Fruit fly (Drosophila melanogaster) whole organism, wandering third instar larva: Measurements from ENCODE around the gene Snx21.

Experiments
- Dfd ChIP-seq: fragments of >200 bp; optimal IDR thresholded peaks from 2 replicates; lab custom pipeline; 2017; ENCODE audit warnings: missing biosample characterization, missing genetic modification characterization
- Hr78 ChIP-seq: fragments of >200 bp; optimal IDR thresholded peaks from 2 replicates; lab custom pipeline; 2017; ENCODE audit warnings: missing biosample characterization, missing genetic modification characterization
- N ChIP-seq: fragments of >200 bp; optimal IDR thresholded peaks from 2 replicates; lab custom pipeline; 2018; ENCODE audit warnings: missing biosample characterization, missing external identifiers, missing genetic modification characterization
- lola ChIP-seq: fragments of >200 bp; optimal IDR thresholded peaks from 2 replicates; lab custom pipeline; 2017; ENCODE audit warnings: missing biosample characterization, missing genetic modification characterization
- pan ChIP-seq: fragments of >200 bp; optimal IDR thresholded peaks from 2 replicates; lab custom pipeline; 2017
- usp ChIP-seq: fragments of >200 bp; optimal IDR thresholded peaks from 2 replicates; lab custom pipeline; 2017; ENCODE audit warnings: missing biosample characterization, missing genetic modification characterization

DNA sequence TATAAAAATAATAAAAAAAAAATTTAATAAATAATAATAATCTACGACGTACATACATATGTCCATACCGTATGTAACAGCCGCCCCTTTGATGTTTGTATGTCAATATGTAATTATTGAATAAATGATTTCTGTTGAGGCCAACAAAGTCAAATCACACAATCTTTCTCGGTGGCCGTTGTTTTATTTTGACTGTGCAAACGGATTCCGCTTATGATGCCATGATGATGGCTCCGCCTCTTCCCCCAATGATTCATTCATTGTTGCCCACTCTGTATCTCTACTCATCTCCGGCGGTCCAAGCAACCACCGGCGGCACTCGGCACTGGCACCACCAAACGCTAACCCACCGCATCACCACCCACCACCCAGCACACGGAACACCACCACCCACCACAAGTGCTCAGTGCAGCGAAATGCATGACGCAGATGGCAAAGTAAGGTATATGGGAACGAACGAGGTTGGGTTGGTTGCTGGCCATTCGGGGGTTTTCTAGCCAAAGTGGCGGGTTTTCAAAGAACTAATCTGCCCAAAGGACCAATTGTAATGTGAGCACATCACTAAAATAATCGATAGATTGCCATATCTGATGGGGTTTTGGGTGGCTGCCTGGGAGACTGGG is 16.2 kb downstream of the Snx21 start:
- no peak for TF ChIP-seq Dfd (GFP tag; lab: Kevin White, UChicago)
- no peak for TF ChIP-seq pan (lab: Kevin White, UChicago)
- no peak for TF ChIP-seq lola (GFP tag; lab: Kevin White, UChicago)
- no peak for TF ChIP-seq usp (GFP tag; lab: Kevin White, UChicago)
- no peak for TF ChIP-seq Hr78
- no peak for TF ChIP-seq N
